Worm (Caenorhabditis elegans) whole organism, midembryonic: Measurements from ENCODE around the gene B0244.10.

Source experiments
- flt-1 ChIP-seq: fragments of 200-800 bp; sonication (Bioruptor generic); IDR thresholded peaks from 2 replicates; pipeline ENCODE4 v1.3.6; 2022; ENCODE audit warnings: missing genetic modification characterization, missing compliant biosample characterization
- med-1 ChIP-seq: sonication (generic microtip); optimal IDR thresholded peaks from 2 replicates; lab custom pipeline; 2017; ENCODE audit warnings: missing genetic modification characterization, mild to moderate bottlenecking, missing compliant biosample characterization, antibody characterized with exemption, missing genetic modification reagents; ENCODE audit not compliant: insufficient read depth
- tab-1 ChIP-seq: fragments of 200-800 bp; sonication (Bioruptor generic); IDR thresholded peaks from 2 replicates; pipeline ENCODE4 v1.3.6; 2022; ENCODE audit warnings: missing genetic modification characterization, missing compliant biosample characterization
- ztf-23 ChIP-seq: fragments of 200-800 bp; sonication (Bioruptor generic); IDR thresholded peaks from 2 replicates; pipeline ENCODE4 v1.3.6; 2022; ENCODE audit warnings: missing genetic modification reagents, missing genetic modification characterization, missing compliant biosample characterization
- ztf-29 ChIP-seq: fragments of 200-800 bp; sonication (Bioruptor generic); IDR thresholded peaks from 2 replicates; pipeline ENCODE4 v1.3.6; 2022; ENCODE audit warnings: missing genetic modification reagents, missing genetic modification characterization, missing compliant biosample characterization

ce11 chrIII:5737708-5738107 lies 2.8 kb downstream of the B0244.10 start, which contains the start of gene B0244.6:
- TF ChIP-seq ztf-29 (GFP tag; lab: Robert Waterston, UW) (no peak), tab-1 (GFP tag; lab: Robert Waterston, UW) (no peak), med-1 (GFP tag; lab: Kevin White, UChicago) (no peak), ztf-23 (no peak), flt-1 (no peak)
